Worm (Caenorhabditis elegans) whole organism, L4 larva: ENCODE data around the gene vem-1.

Source experiments
- F44E2.7 ChIP-seq: fragments of 200-800 bp; sonication (Bioruptor generic); IDR thresholded peaks from 2 replicates; pipeline ENCODE4 v2.1.2; 2022; ENCODE audit warnings: missing genetic modification characterization, missing compliant biosample characterization
- T26A8.4 ChIP-seq: fragments of 200-800 bp; sonication (Bioruptor generic); IDR thresholded peaks from 2 replicates; pipeline ENCODE4 v1.3.6; 2022; ENCODE audit warnings: missing genetic modification characterization, missing compliant biosample characterization
- Y75B8A.6 ChIP-seq: fragments of 200-800 bp; sonication (Bioruptor generic); IDR thresholded peaks from 2 replicates; pipeline ENCODE4 v1.3.6; 2022; ENCODE audit warnings: missing genetic modification reagents, missing genetic modification characterization, missing compliant biosample characterization
- aha-1 ChIP-seq: fragments of 150-350 bp; peaks from one replicate; lab custom pipeline; 2014; ENCODE audit warnings: missing biosample characterization, missing genetic modification characterization
- aly-2 ChIP-seq: sonication (generic microtip); optimal IDR thresholded peaks from 2 replicates; lab custom pipeline; 2018; ENCODE audit warnings: missing biosample characterization, missing genetic modification characterization
- ceh-20 ChIP-seq: fragments of 200-800 bp; sonication (Bioruptor generic); IDR thresholded peaks from 2 replicates; pipeline ENCODE4 v1.3.6; 2022; ENCODE audit warnings: missing genetic modification reagents, missing genetic modification characterization, missing compliant biosample characterization
- ceh-32 ChIP-seq: sonication (generic microtip); optimal IDR thresholded peaks from 2 replicates; lab custom pipeline; 2016; ENCODE audit warnings: mild to moderate bottlenecking, missing genetic modification characterization, missing compliant biosample characterization; ENCODE audit not compliant: poor library complexity
- ceh-44 ChIP-seq: fragments of 200-800 bp; sonication (Bioruptor generic); IDR thresholded peaks from 2 replicates; pipeline ENCODE4 v1.3.6; 2022; ENCODE audit warnings: missing genetic modification reagents, missing genetic modification characterization, missing compliant biosample characterization
- ceh-62 ChIP-seq: sonication (generic microtip); optimal IDR thresholded peaks from 2 replicates; lab custom pipeline; 2017; ENCODE audit warnings: missing biosample characterization, missing genetic modification characterization
- daf-12 ChIP-seq: fragments of 150-350 bp; optimal IDR thresholded peaks from 2 replicates; lab custom pipeline; 2014; ENCODE audit warnings: missing biosample characterization, missing genetic modification reagents, missing genetic modification characterization
- daf-16 ChIP-seq, 3 experiments: sonication (generic microtip); optimal IDR thresholded peaks; 2 replicates each; lab custom pipeline; 2016 to 2017; ENCODE audit warnings: missing genetic modification characterization in 3 of 3, missing genetic modification reagents in 3 of 3, mild to moderate bottlenecking in 2 of 3, missing compliant biosample characterization in 2 of 3, missing biosample characterization in 1 of 3, moderate library complexity in 1 of 3
- daf-19 ChIP-seq: fragments of 200-800 bp; sonication (Bioruptor generic); conservative IDR thresholded peaks from 2 replicates; pipeline ENCODE4 v1.3.6; 2022; ENCODE audit warnings: missing genetic modification characterization, missing compliant biosample characterization
- dmd-6 ChIP-seq: fragments of 200-800 bp; sonication (Bioruptor generic); IDR thresholded peaks from 2 replicates; pipeline ENCODE4 v1.3.6; 2022; ENCODE audit warnings: missing genetic modification reagents, missing genetic modification characterization, missing compliant biosample characterization
- dmd-9 ChIP-seq: fragments of 200-800 bp; sonication (Bioruptor generic); IDR thresholded peaks from 2 replicates; pipeline ENCODE4 v1.3.6; 2022; ENCODE audit warnings: missing genetic modification reagents, missing genetic modification characterization, missing compliant biosample characterization
- dve-1 ChIP-seq: sonication (generic microtip); optimal IDR thresholded peaks from 2 replicates; lab custom pipeline; 2017; ENCODE audit warnings: antibody characterized with exemption, mild to moderate bottlenecking, missing genetic modification characterization, missing compliant biosample characterization; ENCODE audit not compliant: insufficient read depth
- fkh-10 ChIP-seq: fragments of 150-350 bp; optimal IDR thresholded peaks from 2 replicates; lab custom pipeline; 2014; ENCODE audit warnings: missing biosample characterization, missing genetic modification reagents, missing genetic modification characterization
- gei-8 ChIP-seq: fragments of 200-800 bp; sonication (Bioruptor generic); optimal IDR thresholded peaks from 2 replicates; lab custom pipeline; 2018; ENCODE audit warnings: mild to moderate bottlenecking, missing genetic modification characterization, missing compliant biosample characterization
- hlh-11 ChIP-seq: fragments of 200-800 bp; sonication (Bioruptor generic); optimal IDR thresholded peaks from 2 replicates; lab custom pipeline; 2018; ENCODE audit warnings: mild to moderate bottlenecking, missing genetic modification characterization, missing compliant biosample characterization
- hlh-30 ChIP-seq: sonication (generic microtip); optimal IDR thresholded peaks from 2 replicates; lab custom pipeline; 2017; ENCODE audit warnings: antibody characterized with exemption, mild to moderate bottlenecking, missing genetic modification characterization, missing compliant biosample characterization; ENCODE audit not compliant: insufficient read depth
- lim-7 ChIP-seq: fragments of 200-800 bp; sonication (Bioruptor generic); IDR thresholded peaks from 2 replicates; pipeline ENCODE4 v1.3.6; 2022; ENCODE audit warnings: missing genetic modification characterization, missing compliant biosample characterization
- lir-3 ChIP-seq: sonication (generic microtip); optimal IDR thresholded peaks from 2 replicates; lab custom pipeline; 2016; ENCODE audit warnings: mild to moderate bottlenecking, missing genetic modification characterization, missing compliant biosample characterization
- mdt-29 ChIP-seq: fragments of 200-800 bp; sonication (Bioruptor generic); IDR thresholded peaks from 2 replicates; pipeline ENCODE4 v1.3.6; 2022; ENCODE audit warnings: missing genetic modification reagents, missing genetic modification characterization, missing compliant biosample characterization
- mep-1 ChIP-seq: fragments of 150-350 bp; sonication (generic microtip); optimal IDR thresholded peaks from 3 replicates; lab custom pipeline; 2014; ENCODE audit warnings: missing biosample characterization, missing genetic modification characterization
- mxl-2 ChIP-seq: fragments of 200-800 bp; sonication (Bioruptor generic); conservative IDR thresholded peaks from 2 replicates; pipeline ENCODE4 v1.3.6; 2022; ENCODE audit warnings: missing genetic modification reagents, missing genetic modification characterization, missing compliant biosample characterization
- mxl-3 ChIP-seq: fragments of 200-800 bp; sonication (Bioruptor generic); optimal IDR thresholded peaks from 2 replicates; lab custom pipeline; 2018; ENCODE audit warnings: mild to moderate bottlenecking, missing genetic modification characterization, missing compliant biosample characterization
- nhr-102 ChIP-seq: sonication (generic microtip); optimal IDR thresholded peaks from 2 replicates; lab custom pipeline; 2016; ENCODE audit warnings: mild to moderate bottlenecking, missing genetic modification characterization, moderate library complexity, missing compliant biosample characterization
- nhr-111 ChIP-seq: fragments of 200-800 bp; sonication (Bioruptor generic); optimal IDR thresholded peaks from 2 replicates; lab custom pipeline; 2018; ENCODE audit warnings: mild to moderate bottlenecking, missing genetic modification characterization, missing compliant biosample characterization
- nhr-237 ChIP-seq: sonication (generic microtip); optimal IDR thresholded peaks from 2 replicates; lab custom pipeline; 2017; ENCODE audit warnings: missing biosample characterization, missing genetic modification characterization
- nhr-25 ChIP-seq: sonication (generic microtip); optimal IDR thresholded peaks from 2 replicates; lab custom pipeline; 2017; ENCODE audit warnings: missing genetic modification characterization, mild to moderate bottlenecking, missing compliant biosample characterization, antibody characterized with exemption, moderate library complexity, borderline replicate concordance; ENCODE audit not compliant: insufficient read depth
- nhr-28 ChIP-seq: fragments of 150-350 bp; optimal IDR thresholded peaks from 2 replicates; lab custom pipeline; 2014; ENCODE audit warnings: missing biosample characterization, missing genetic modification characterization
- nhr-48 ChIP-seq: sonication (generic microtip); optimal IDR thresholded peaks from 2 replicates; lab custom pipeline; 2016; ENCODE audit warnings: mild to moderate bottlenecking, missing genetic modification characterization, missing compliant biosample characterization
- nhr-76 ChIP-seq: fragments of 150-350 bp; optimal IDR thresholded peaks from 2 replicates; lab custom pipeline; 2014; ENCODE audit warnings: missing biosample characterization, missing genetic modification characterization
- nhr-77 ChIP-seq: fragments of 150-350 bp; optimal IDR thresholded peaks from 2 replicates; lab custom pipeline; 2014; ENCODE audit warnings: missing biosample characterization, missing genetic modification characterization
- pqm-1 ChIP-seq: sonication (generic microtip); optimal IDR thresholded peaks from 2 replicates; lab custom pipeline; 2017; ENCODE audit warnings: missing biosample characterization, missing genetic modification characterization
- saeg-2 ChIP-seq: fragments of 200-800 bp; sonication (Bioruptor generic); IDR thresholded peaks from 2 replicates; pipeline ENCODE4 v1.3.6; 2022; ENCODE audit warnings: missing genetic modification reagents, missing genetic modification characterization, missing compliant biosample characterization
- sdz-12 ChIP-seq: fragments of 200-800 bp; sonication (Bioruptor generic); optimal IDR thresholded peaks from 2 replicates; lab custom pipeline; 2018; ENCODE audit warnings: mild to moderate bottlenecking, missing genetic modification characterization, missing compliant biosample characterization
- spr-1 ChIP-seq: sonication (generic microtip); optimal IDR thresholded peaks from 2 replicates; lab custom pipeline; 2016; ENCODE audit warnings: mild to moderate bottlenecking, missing genetic modification characterization, missing compliant biosample characterization
- tra-1 ChIP-seq: fragments of 200-800 bp; sonication (Bioruptor generic); IDR thresholded peaks from 2 replicates; pipeline ENCODE4 v1.3.6; 2022; ENCODE audit warnings: missing genetic modification reagents, missing genetic modification characterization, missing compliant biosample characterization
- unc-39 ChIP-seq: sonication (generic microtip); optimal IDR thresholded peaks from 2 replicates; lab custom pipeline; 2017; ENCODE audit warnings: missing biosample characterization, missing genetic modification characterization
- unc-62 ChIP-seq, 3 experiments: fragments of 150-350 bp in 1 of 3; sonication (generic microtip); optimal IDR thresholded peaks in 2 of 3; peaks in 1 of 3; 1 replicate in 1 of 3; 2 replicates in 2 of 3; lab custom pipeline; 2014 to 2017; ENCODE audit warnings: missing biosample characterization in 3 of 3, missing genetic modification characterization in 3 of 3, missing genetic modification reagents in 3 of 3, missing genotype in 1 of 3
- vab-7 ChIP-seq: fragments of 200-800 bp; sonication (Bioruptor generic); IDR thresholded peaks from 2 replicates; pipeline ENCODE4 v1.3.6; 2022; ENCODE audit warnings: missing genetic modification reagents, missing genetic modification characterization, missing compliant biosample characterization
- zag-1 ChIP-seq: fragments of 150-350 bp; optimal IDR thresholded peaks from 2 replicates; lab custom pipeline; 2014; ENCODE audit warnings: missing biosample characterization, missing genetic modification characterization
- zfp-2 ChIP-seq: sonication (generic microtip); optimal IDR thresholded peaks from 2 replicates; lab custom pipeline; 2016; ENCODE audit warnings: mild to moderate bottlenecking, missing genetic modification characterization, missing compliant biosample characterization
- zfp-3 ChIP-seq: fragments of 200-800 bp; sonication (Bioruptor generic); conservative IDR thresholded peaks from 2 replicates; pipeline ENCODE4 v1.3.6; 2022; ENCODE audit warnings: missing genetic modification reagents, missing genetic modification characterization, missing compliant biosample characterization
- zip-11 ChIP-seq: fragments of 200-800 bp; sonication (Bioruptor generic); IDR thresholded peaks from 2 replicates; pipeline ENCODE4 v1.3.6; 2022; ENCODE audit warnings: missing genetic modification characterization, missing compliant biosample characterization
- ztf-11 ChIP-seq: fragments of 150-350 bp; optimal IDR thresholded peaks from 2 replicates; lab custom pipeline; 2014; ENCODE audit warnings: missing biosample characterization, missing genetic modification characterization

Gene vem-1

ce11 chrX:8098813-8099360, 10.5 kb upstream of the vem-1 start, which contains the start of gene catp-5:
Gene catp-5 (minus strand): TSS chrX:8098863.
- TF ChIP-seq F44E2.7 (GFP tag; lab: Robert Waterston, UW): no peak
- peak; percentile 50; the same call in 1 of the 2 replicates for TF ChIP-seq dmd-6 (GFP tag; lab: Robert Waterston, UW)
- no peak for TF ChIP-seq aha-1 (tag; lab: Kevin White, UChicago)
- no peak for TF ChIP-seq daf-16 (GFP tag; optimal IDR thresholded peaks at IDR 0.05; lab: Kevin White, UChicago)
- peak; percentile 51 for TF ChIP-seq daf-16 (tag; optimal IDR thresholded peaks at IDR 0.05; lab: Kevin White, UChicago)
- no peak for TF ChIP-seq mep-1 (tag; lab: Kevin White, UChicago)
- TF ChIP-seq dve-1 (tag; lab: Kevin White, UChicago): peak; percentile 23
- peak; percentile 13 for TF ChIP-seq nhr-77 (tag; lab: Kevin White, UChicago)
- TF ChIP-seq mxl-3 (GFP tag; lab: Kevin White, UChicago): no peak
- TF ChIP-seq nhr-28: peak; percentile 8
- no peak for TF ChIP-seq ceh-32 (tag; lab: Kevin White, UChicago)
- peak; percentile 53 for TF ChIP-seq pqm-1 (tag; lab: Kevin White, UChicago)
- TF ChIP-seq hlh-11 (tag; lab: Kevin White, UChicago): peak; percentile 22

- peak; percentile 56; the same call in 1 of the 2 replicates for TF ChIP-seq mdt-29 (GFP tag; lab: Robert Waterston, UW)
- no peak for TF ChIP-seq zip-11 (GFP tag; lab: Robert Waterston, UW)
- no peak for TF ChIP-seq mxl-2 (GFP tag; lab: Robert Waterston, UW)
- no peak for TF ChIP-seq spr-1 (tag; lab: Kevin White, UChicago)
- TF ChIP-seq nhr-237 (tag; lab: Kevin White, UChicago): no peak
- TF ChIP-seq aly-2 (tag; lab: Kevin White, UChicago): no peak
- no peak for TF ChIP-seq lim-7 (GFP tag; lab: Robert Waterston, UW)
- peak; percentile 32 for TF ChIP-seq gei-8
- peak; percentile 38 for TF ChIP-seq hlh-11 (tag; lab: Kevin White, UChicago)
- TF ChIP-seq ceh-62: no peak
- TF ChIP-seq nhr-111 (GFP tag; lab: Kevin White, UChicago): no peak
- peak in 1 of 2 experiments; percentile 64 for TF ChIP-seq unc-62 (GFP tag; optimal IDR thresholded peaks at IDR 0.05 in 1 of 2; lab: Kevin White, UChicago)
- no peak for TF ChIP-seq unc-62 (tag; optimal IDR thresholded peaks at IDR 0.05; lab: Kevin White, UChicago)
- TF ChIP-seq saeg-2 (GFP tag; lab: Robert Waterston, UW): no peak
- TF ChIP-seq zfp-3: no peak
- TF ChIP-seq nhr-48 (tag; lab: Kevin White, UChicago): peak; percentile 43
- TF ChIP-seq nhr-28: peak; percentile 81
- TF ChIP-seq daf-12: no peak
- peak; percentile 45 for TF ChIP-seq mxl-3 (GFP tag; lab: Kevin White, UChicago)
- TF ChIP-seq hlh-30: peak; percentile 78
- no peak for TF ChIP-seq zfp-2 (tag; lab: Kevin White, UChicago)
- no peak for TF ChIP-seq sdz-12 (GFP tag; lab: Kevin White, UChicago)
- no peak for TF ChIP-seq dve-1 (tag; lab: Kevin White, UChicago)
- peak; percentile 4 for TF ChIP-seq mep-1 (tag; lab: Kevin White, UChicago)
- TF ChIP-seq dmd-6 (GFP tag; lab: Robert Waterston, UW): peak; percentile 9; the same call in 1 of the 2 replicates
- TF ChIP-seq T26A8.4: no peak
- TF ChIP-seq fkh-10 (GFP tag; lab: Kevin White, UChicago): no peak
- no peak for TF ChIP-seq vab-7 (GFP tag; lab: Robert Waterston, UW)
- no peak for TF ChIP-seq zag-1 (tag; lab: Kevin White, UChicago)
- no peak for TF ChIP-seq daf-16 (GFP tag; optimal IDR thresholded peaks at IDR 0.05; lab: Kevin White, UChicago)
- peak; percentile 13 for TF ChIP-seq daf-16 (tag; optimal IDR thresholded peaks at IDR 0.05; lab: Kevin White, UChicago)
- TF ChIP-seq lir-3: no peak
- TF ChIP-seq ztf-11 (tag; lab: Kevin White, UChicago): no peak
- no peak for TF ChIP-seq tra-1
- no peak for TF ChIP-seq nhr-76 (tag; lab: Kevin White, UChicago)
- TF ChIP-seq ceh-20 (GFP tag; lab: Robert Waterston, UW): no peak
- TF ChIP-seq pqm-1 (tag; lab: Kevin White, UChicago): no peak
- TF ChIP-seq ceh-44 (GFP tag; lab: Robert Waterston, UW): no peak
- no peak for TF ChIP-seq Y75B8A.6
- no peak for TF ChIP-seq dmd-9
- no peak for TF ChIP-seq nhr-25 (tag; lab: Kevin White, UChicago)
- no peak for TF ChIP-seq nhr-102
- TF ChIP-seq daf-19: no peak
- TF ChIP-seq unc-39 (tag; lab: Kevin White, UChicago): no peak
Measured at ce11 chrX:8089916-8090315, 1.5 kb upstream of the vem-1 start.
